Worm (Caenorhabditis elegans): Measurements from ENCODE around the gene catp-3.
A peak's percentile ranks its signal among the peaks of the same experiment; 100 is the strongest.

catp-3 gene

DNA sequence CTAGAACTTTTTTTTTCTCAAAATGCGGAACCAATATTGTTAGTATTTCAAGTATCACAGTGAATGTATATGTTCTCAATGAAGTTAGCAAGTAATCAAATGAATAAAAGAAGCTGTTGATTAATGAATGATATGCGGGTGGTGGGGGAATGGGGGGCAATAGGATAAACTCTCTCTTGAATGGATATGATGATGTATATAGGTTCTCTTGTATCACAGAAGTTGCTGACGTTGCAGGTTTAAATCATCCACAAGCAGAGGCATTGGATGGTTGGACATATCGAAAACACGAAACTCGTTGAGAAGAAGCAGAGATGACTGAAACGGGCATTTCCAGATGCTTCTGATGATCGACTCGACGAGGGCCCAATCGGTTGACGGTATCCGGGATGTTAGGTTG, 36.2 kb upstream of the catp-3 start:
- TF ChIP-seq mxl-2 (GFP tag; conservative IDR thresholded peaks at IDR 0.05) (no peak), nhr-42 (GFP tag; IDR thresholded peaks at IDR 0.05) (no peak), ama-1 (optimal IDR thresholded peaks at IDR 0.05) (peak; percentile 70), madf-9 (GFP tag; conservative IDR thresholded peaks at IDR 0.05) (no peak)

DNA sequence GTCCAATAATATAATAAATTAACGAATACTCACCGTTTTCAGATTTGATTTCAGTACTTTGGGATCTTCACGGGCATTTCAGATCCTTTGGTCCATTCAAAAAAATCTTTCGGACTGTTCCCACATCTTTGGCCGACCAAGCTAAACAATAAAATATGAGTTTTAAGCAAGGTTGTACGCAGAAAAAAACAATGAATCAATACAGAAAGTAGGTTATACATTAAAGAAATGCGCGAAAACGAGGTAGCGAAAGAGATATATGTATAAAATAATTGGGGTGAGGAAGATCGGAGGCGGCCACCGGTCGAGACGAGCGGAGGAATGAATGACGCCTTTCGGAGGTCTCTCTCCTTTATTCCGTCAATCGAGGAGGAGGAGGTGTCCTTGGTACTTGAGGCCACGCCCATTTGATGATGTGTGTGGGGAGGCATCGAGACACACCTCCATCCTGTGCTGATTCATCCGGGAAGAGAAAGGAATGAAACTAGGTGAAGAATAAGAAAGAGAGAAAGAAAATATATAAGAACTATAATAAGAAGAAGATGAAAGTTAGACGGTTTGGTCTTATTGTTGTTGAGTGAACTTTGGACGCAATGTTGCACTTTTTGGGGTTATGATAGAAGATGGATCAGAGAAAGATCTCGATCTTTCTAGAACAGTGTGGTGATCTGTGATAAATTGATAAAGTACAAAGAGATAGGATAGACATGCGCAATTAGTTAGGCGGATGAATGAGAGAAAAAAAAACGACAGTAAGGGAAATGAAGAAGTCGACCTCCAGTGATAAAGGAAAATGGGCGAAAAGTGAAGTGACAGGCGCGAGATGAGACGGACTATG, 35.3 kb upstream of the catp-3 start:
- TF ChIP-seq hif-1 (tag; optimal IDR thresholded peaks at IDR 0.05) (no peak), nhr-42 (GFP tag; IDR thresholded peaks at IDR 0.05) (no peak), T26A8.4 (GFP tag; IDR thresholded peaks at IDR 0.05) (no peak), mdl-1 (tag; optimal IDR thresholded peaks at IDR 0.05) (peak in 1 of 2 experiments; percentile 43), dve-1 (tag; optimal IDR thresholded peaks at IDR 0.05; ENCODE audit: insufficient read depth) (peak; percentile 51), aha-1 (tag) (peak; percentile 48), hlh-11 (tag; optimal IDR thresholded peaks at IDR 0.05) (peak; percentile 43), dpl-1 (GFP tag; optimal IDR thresholded peaks at IDR 0.05) (peak; percentile 8), F49E8.2 (tag; optimal IDR thresholded peaks at IDR 0.05; ENCODE audit: borderline replicate concordance) (no peak), hlh-30 (tag; optimal IDR thresholded peaks at IDR 0.05; ENCODE audit: insufficient read depth) (peak; percentile 42), mdt-29 (GFP tag; IDR thresholded peaks at IDR 0.05) (peak; percentile 73; the same call in 1 of the 2 replicates), nhr-28 (tag; optimal IDR thresholded peaks at IDR 0.05) (peak; percentile 43), F37D6.2 (tag; optimal IDR thresholded peaks at IDR 0.05) (no peak), mep-1 (tag; optimal IDR thresholded peaks at IDR 0.05) (peak; percentile 5), lsy-2 (tag; optimal IDR thresholded peaks at IDR 0.05) (peak in 1 of 2 experiments; percentile 60), aly-2 (tag; optimal IDR thresholded peaks at IDR 0.05) (no peak), ZK337.2 (GFP tag; IDR thresholded peaks at IDR 0.05) (no peak), mes-2 (tag; optimal IDR thresholded peaks at IDR 0.05; ENCODE audit: poor library complexity, severe bottlenecking) (peak; percentile 4), set-16 (GFP tag; IDR thresholded peaks at IDR 0.05) (peak; percentile 48; the same call in 1 of the 2 replicates), rbr-2 (tag; optimal IDR thresholded peaks at IDR 0.05) (peak; percentile 40), jun-1 (tag; optimal IDR thresholded peaks at IDR 0.05) (peak; percentile 8), ama-1 (optimal IDR thresholded peaks at IDR 0.05) (peak; percentile 88), mxl-3 (GFP tag; optimal IDR thresholded peaks at IDR 0.05) (peak; percentile 17), nhr-48 (tag; optimal IDR thresholded peaks at IDR 0.05) (peak; percentile 51), ceh-32 (tag; optimal IDR thresholded peaks at IDR 0.05; ENCODE audit: poor library complexity) (no peak), skn-1 (tag; optimal IDR thresholded peaks at IDR 0.05) (no peak), dmd-6 (GFP tag; IDR thresholded peaks at IDR 0.05) (0 out of 2 replicates have a peak, but pooled peaks have one; percentile 13)

DNA sequence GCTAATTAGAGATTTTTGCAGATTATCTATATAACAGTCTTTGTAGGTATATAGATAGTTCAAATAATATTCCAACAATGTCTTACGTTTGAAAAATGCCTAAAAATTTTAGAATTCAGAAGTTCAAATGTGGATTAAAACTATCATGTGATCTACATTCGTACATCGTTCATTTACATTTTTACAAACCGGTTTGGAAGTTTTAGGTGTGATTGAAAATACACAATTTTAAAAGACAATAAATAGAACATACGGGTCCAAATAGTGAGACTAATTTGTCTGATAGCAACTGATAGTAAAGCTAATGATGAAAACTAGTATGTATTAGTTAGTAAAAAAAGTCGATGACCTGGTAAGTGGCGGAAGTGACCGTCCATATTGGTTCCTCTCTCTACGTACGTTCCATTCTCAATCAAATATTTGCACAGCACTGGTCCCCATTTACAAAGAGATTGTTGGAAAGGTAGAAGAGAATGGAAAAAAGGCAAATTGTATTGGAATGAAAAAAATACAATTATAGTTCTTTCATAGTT, 34.4 kb upstream of the catp-3 start:
- TF ChIP-seq hif-1 (tag; optimal IDR thresholded peaks at IDR 0.05) (no peak), unc-62 (GFP tag; optimal IDR thresholded peaks at IDR 0.05 in 1 of 2) (peak in 1 of 2 experiments; percentile 94), unc-62 (tag; optimal IDR thresholded peaks at IDR 0.05) (no peak), mep-1 (tag; optimal IDR thresholded peaks at IDR 0.05) (no peak)

DNA sequence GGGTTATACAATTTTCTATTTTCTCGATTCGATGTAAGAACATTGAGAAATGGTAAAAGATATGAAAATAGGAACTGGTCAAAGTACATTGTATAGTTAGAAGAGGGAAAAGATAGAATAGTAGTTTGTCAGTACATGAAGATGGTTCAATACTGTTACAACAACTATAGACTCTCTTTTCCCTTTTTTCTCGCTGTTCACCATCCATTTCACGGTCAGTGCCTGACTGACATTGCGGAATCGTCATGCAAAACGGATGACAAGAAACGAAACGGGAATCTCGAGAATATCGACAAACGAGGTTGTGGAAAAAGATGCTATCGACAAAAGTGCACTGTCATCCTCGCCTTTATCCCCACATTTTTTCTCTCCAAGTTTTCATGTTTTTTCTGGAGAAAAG, 32.1 kb upstream of the catp-3 start:
- TF ChIP-seq zip-11 (GFP tag; IDR thresholded peaks at IDR 0.05): no peak
- peak; percentile 60 for TF ChIP-seq aha-1 (tag)
- peak in 1 of 2 experiments; percentile 60 for TF ChIP-seq unc-62 (GFP tag; optimal IDR thresholded peaks at IDR 0.05 in 1 of 2)
- TF ChIP-seq unc-62 (tag; optimal IDR thresholded peaks at IDR 0.05): no peak
- no peak for TF ChIP-seq mxl-2 (GFP tag; conservative IDR thresholded peaks at IDR 0.05)
